Worm (Caenorhabditis elegans): Measurements from ENCODE around the gene F47B8.5.

The F47B8.5 gene

DNA sequence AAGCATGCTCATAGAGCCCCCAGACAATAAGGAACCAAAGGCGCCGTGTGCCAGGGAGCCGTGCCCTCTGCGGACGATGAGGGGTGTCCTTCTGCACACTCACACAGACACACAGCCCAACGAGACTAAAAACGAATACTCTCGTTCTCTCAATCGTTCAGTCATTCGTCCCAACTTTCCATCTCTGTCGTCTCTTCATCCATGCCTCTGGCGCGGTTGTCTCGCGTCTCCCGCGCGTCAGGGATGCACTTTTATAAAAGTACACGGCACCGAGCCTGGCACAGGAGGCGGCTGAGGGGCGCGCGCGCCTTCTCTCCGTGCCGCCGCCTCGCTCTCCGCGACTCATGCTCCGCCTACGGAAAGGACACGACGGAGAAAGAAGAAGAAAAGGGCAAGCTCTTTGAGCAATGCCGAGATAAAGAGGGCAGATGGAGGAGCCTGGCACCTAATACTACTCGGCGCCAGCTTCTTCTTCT is 38.8 kb upstream of the F47B8.5 start (continued):
- no peak for TF ChIP-seq tag-97 (GFP tag; IDR thresholded peaks at IDR 0.05)
- TF ChIP-seq F10B5.3 (tag; optimal IDR thresholded peaks at IDR 0.05), result peak; percentile 25
- peak; percentile 44 to 58 for TF ChIP-seq daf-16 (GFP tag; optimal IDR thresholded peaks at IDR 0.05)
- peak; percentile 69 for TF ChIP-seq daf-16 (tag; optimal IDR thresholded peaks at IDR 0.05)
- peak; percentile 81 for TF ChIP-seq nhr-10 (tag; optimal IDR thresholded peaks at IDR 0.05)
- peak; percentile 81 for TF ChIP-seq dve-1 (tag; optimal IDR thresholded peaks at IDR 0.05; ENCODE audit: insufficient read depth)
- peak; percentile 64 for TF ChIP-seq nhr-11 (tag; optimal IDR thresholded peaks at IDR 0.05)
- TF ChIP-seq ctbp-1 (GFP tag; IDR thresholded peaks at IDR 0.05), result peak; percentile 90
- TF ChIP-seq nhr-28 (tag; optimal IDR thresholded peaks at IDR 0.05), result peak; percentile 78
- no peak for TF ChIP-seq lin-1 (GFP tag; IDR thresholded peaks at IDR 0.05)
- TF ChIP-seq vab-7 (GFP tag; IDR thresholded peaks at IDR 0.05), result peak; percentile 34; the same call in 1 of the 2 replicates
- peak; percentile 45 for TF ChIP-seq lir-3 (tag; optimal IDR thresholded peaks at IDR 0.05)
- peak; percentile 87 for TF ChIP-seq rbr-2 (tag; optimal IDR thresholded peaks at IDR 0.05)
- TF ChIP-seq lin-29 (GFP tag; IDR thresholded peaks at IDR 0.05), result no peak
- TF ChIP-seq hif-1 (tag; optimal IDR thresholded peaks at IDR 0.05), result peak in 1 of 2 experiments; percentile 82
- TF ChIP-seq hmg-1.1 (GFP tag; IDR thresholded peaks at IDR 0.05), result peak; percentile 92
- peak; percentile 58 for TF ChIP-seq egl-27 (tag; optimal IDR thresholded peaks at IDR 0.05)
- peak; percentile 68; the same call in 1 of the 2 replicates for TF ChIP-seq php-3 (GFP tag; IDR thresholded peaks at IDR 0.05)
- peak; percentile 46 for TF ChIP-seq daf-12 (tag; optimal IDR thresholded peaks at IDR 0.05)
- TF ChIP-seq lin-38 (GFP tag; IDR thresholded peaks at IDR 0.05), result peak; percentile 55
- peak; percentile 65 for TF ChIP-seq ceh-32 (tag; optimal IDR thresholded peaks at IDR 0.05; ENCODE audit: poor library complexity)
- TF ChIP-seq lsy-2 (tag; optimal IDR thresholded peaks at IDR 0.05), result peak; percentile 65 to 79
- peak; percentile 27 for TF ChIP-seq nhr-6 (tag; optimal IDR thresholded peaks at IDR 0.05)
- TF ChIP-seq fos-1 (tag; optimal IDR thresholded peaks at IDR 0.05), result no peak
- no peak for TF ChIP-seq snpc-1.2 (GFP tag; IDR thresholded peaks at IDR 0.05)
- TF ChIP-seq aha-1 (tag), result peak; percentile 96
- TF ChIP-seq ceh-28 (tag; optimal IDR thresholded peaks at IDR 0.05), result no peak
- TF ChIP-seq gei-8 (GFP tag; optimal IDR thresholded peaks at IDR 0.05), result no peak
- no peak for TF ChIP-seq ceh-62 (tag; optimal IDR thresholded peaks at IDR 0.05)
- no peak for TF ChIP-seq unc-130 (GFP tag; optimal IDR thresholded peaks at IDR 0.05)
- TF ChIP-seq dpl-1 (GFP tag; optimal IDR thresholded peaks at IDR 0.05), result peak; percentile 44
- no peak for TF ChIP-seq T20F7.1 (GFP tag; optimal IDR thresholded peaks at IDR 0.05)
- TF ChIP-seq ceh-20 (GFP tag; IDR thresholded peaks at IDR 0.05), result peak; percentile 66; the same call in 1 of the 2 replicates

DNA sequence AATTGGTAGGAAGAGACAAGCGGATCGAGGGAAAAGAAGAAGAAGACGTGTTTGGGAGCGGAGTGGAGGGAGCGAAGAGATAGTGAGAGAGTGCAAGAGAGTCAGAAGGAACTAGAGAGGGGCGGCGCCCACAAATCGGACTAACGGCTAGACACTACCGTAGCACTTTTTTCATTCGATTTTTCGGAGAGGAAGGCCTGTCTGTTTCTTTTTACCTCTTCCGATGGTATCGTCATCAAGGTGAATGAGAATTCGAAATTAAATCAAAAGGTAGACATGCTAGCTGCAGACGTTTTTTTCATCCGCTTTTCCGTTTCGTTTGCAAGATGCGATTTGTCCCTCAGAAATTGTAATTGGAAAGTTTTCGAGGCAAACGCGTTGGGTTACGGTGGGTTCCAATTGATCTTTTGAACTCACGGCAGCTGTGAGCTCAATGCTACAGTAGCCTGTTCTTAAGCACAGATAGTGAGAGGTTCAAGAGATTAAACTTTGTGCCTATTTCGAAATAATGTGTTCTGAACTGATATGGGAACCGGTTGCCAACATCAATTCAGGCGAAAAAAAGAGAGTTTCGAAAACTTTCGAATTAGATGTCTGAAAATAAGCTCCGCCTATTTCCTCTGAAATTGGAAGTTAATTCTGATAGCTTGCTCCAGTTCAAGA is 37.0 kb upstream of the F47B8.5 start:
- peak; percentile 51 to 88 for TF ChIP-seq lsy-2 (tag; optimal IDR thresholded peaks at IDR 0.05)
- TF ChIP-seq jun-1 (tag; optimal IDR thresholded peaks at IDR 0.05), result no peak
- peak in 1 of 2 experiments; percentile 44 for TF ChIP-seq unc-62 (GFP tag; optimal IDR thresholded peaks at IDR 0.05 in 1 of 2)
- no peak for TF ChIP-seq unc-62 (tag; optimal IDR thresholded peaks at IDR 0.05)
- TF ChIP-seq egl-27 (tag; optimal IDR thresholded peaks at IDR 0.05), result no peak
- no peak for TF ChIP-seq F26F4.8 (GFP tag; conservative IDR thresholded peaks at IDR 0.05)
- TF ChIP-seq mdl-1 (tag; optimal IDR thresholded peaks at IDR 0.05), result no peak
- TF ChIP-seq hlh-30 (tag; optimal IDR thresholded peaks at IDR 0.05; ENCODE audit: insufficient read depth), result peak; percentile 17
- peak; percentile 23 for TF ChIP-seq dmd-6 (GFP tag; IDR thresholded peaks at IDR 0.05)
- peak; percentile 26 for TF ChIP-seq nhr-28 (tag; optimal IDR thresholded peaks at IDR 0.05)
- TF ChIP-seq lin-15B (tag; optimal IDR thresholded peaks at IDR 0.05), result no peak
- no peak for TF ChIP-seq fos-1 (tag; optimal IDR thresholded peaks at IDR 0.05)
- TF ChIP-seq rbr-2 (tag; optimal IDR thresholded peaks at IDR 0.05), result peak; percentile 26
- no peak for TF ChIP-seq spr-1 (tag; optimal IDR thresholded peaks at IDR 0.05)
- no peak for TF ChIP-seq unc-39 (tag; optimal IDR thresholded peaks at IDR 0.05)
- no peak for TF ChIP-seq F49E8.2 (tag; optimal IDR thresholded peaks at IDR 0.05; ENCODE audit: borderline replicate concordance)
- TF ChIP-seq nhr-111 (GFP tag; optimal IDR thresholded peaks at IDR 0.05), result peak; percentile 22
- TF ChIP-seq daf-12 (tag; optimal IDR thresholded peaks at IDR 0.05), result no peak
- peak; percentile 44; the same call in 1 of the 2 replicates for TF ChIP-seq pha-4 (GFP tag; IDR thresholded peaks at IDR 0.05)
- no peak for TF ChIP-seq pha-4 (tag; optimal IDR thresholded peaks at IDR 0.05)
- TF ChIP-seq nhr-6 (tag; optimal IDR thresholded peaks at IDR 0.05), result peak; percentile 57
- no peak for TF ChIP-seq Y48G9A.11 (GFP tag; IDR thresholded peaks at IDR 0.05)
- no peak for TF ChIP-seq D1046.2 (GFP tag; IDR thresholded peaks at IDR 0.05)
- TF ChIP-seq mdt-29 (GFP tag; IDR thresholded peaks at IDR 0.05), result no peak

Data from whole organism, L4 larva.